Fruit fly (Drosophila melanogaster): ENCODE results near the gene CG2975.

CG2975 gene

dm6 chr2L:2874542-2875194 is 34.7 kb downstream of the CG2975 start, which contains the start of gene CG8814 (continued):
- TF ChIP-seq CG15269 (tag; optimal IDR thresholded peaks at IDR 0.05): peak; percentile 53
- peak; percentile 28 for TF ChIP-seq Usf (GFP tag; optimal IDR thresholded peaks at IDR 0.05)
- peak; percentile 3 for TF ChIP-seq psq (GFP tag; optimal IDR thresholded peaks at IDR 0.05)
- TF ChIP-seq CkIIα-i1 (GFP tag; IDR thresholded peaks at IDR 0.05): no peak
- TF ChIP-seq Opbp (GFP tag; IDR thresholded peaks at IDR 0.05; ENCODE audit: partially characterized antibody): peak; percentile 69
- no peak for TF ChIP-seq ato (GFP tag; IDR thresholded peaks at IDR 0.05; ENCODE audit: partially characterized antibody)
- peak; percentile 66; the same call in 2 of the 3 replicates for TF ChIP-seq HLH4C (GFP tag; IDR thresholded peaks at IDR 0.05; ENCODE audit: partially characterized antibody)
- TF ChIP-seq CG2129 (GFP tag; IDR thresholded peaks at IDR 0.05; ENCODE audit: partially characterized antibody): peak; percentile 68
- 0 out of 3 replicates have a peak, but pooled peaks have one; percentile 14 for TF ChIP-seq H15 (GFP tag; IDR thresholded peaks at IDR 0.05)
- no peak for TF ChIP-seq ap (GFP tag; IDR thresholded peaks at IDR 0.05)
- no peak for TF ChIP-seq onecut (GFP tag; IDR thresholded peaks at IDR 0.05)

- TF ChIP-seq CG2202 (tag; optimal IDR thresholded peaks at IDR 0.05) (peak; percentile 29), Sry-δ (GFP tag; optimal IDR thresholded peaks at IDR 0.05) (peak; percentile 52), CoRest (tag; optimal IDR thresholded peaks at IDR 0.05) (peak; percentile 86), CG8765 (GFP tag; IDR thresholded peaks at IDR 0.05) (peak; percentile 60; the same call in 1 of the 2 replicates), CG6765 (GFP tag; optimal IDR thresholded peaks at IDR 0.05) (peak; percentile 9), Rx (GFP tag; IDR thresholded peaks at IDR 0.05) (no peak), CG12391 (tag; optimal IDR thresholded peaks at IDR 0.05) (peak; percentile 79), CG10462 (GFP tag; optimal IDR thresholded peaks at IDR 0.05) (peak; percentile 7), bcd (GFP tag; optimal IDR thresholded peaks at IDR 0.05) (peak; percentile 69), CG7357 (GFP tag; IDR thresholded peaks at IDR 0.05) (peak; percentile 54; the same call in 1 of the 3 replicates), CG1024 (GFP tag; IDR thresholded peaks at IDR 0.05) (0 out of 2 replicates have a peak, but pooled peaks have one; percentile 19), prd (optimal IDR thresholded peaks at IDR 0.05) (no peak), prd (GFP tag; IDR thresholded peaks at IDR 0.05) (peak; percentile 80), cato (GFP tag; optimal IDR thresholded peaks at IDR 0.05; ENCODE audit: borderline replicate concordance) (no peak), CG2889 (GFP tag; IDR thresholded peaks at IDR 0.05) (peak; percentile 68), CG10274 (GFP tag; optimal IDR thresholded peaks at IDR 0.05) (peak; percentile 40), CG4707 (GFP tag; optimal IDR thresholded peaks at IDR 0.05) (no peak), stwl (tag; optimal IDR thresholded peaks at IDR 0.05) (peak; percentile 66), scrt (GFP tag; optimal IDR thresholded peaks at IDR 0.05) (peak; percentile 57), Lim3 (GFP tag; IDR thresholded peaks at IDR 0.05) (no peak), amos (GFP tag; IDR thresholded peaks at IDR 0.05; ENCODE audit: partially characterized antibody) (peak; percentile 33; the same call in 1 of the 2 replicates), CG11398 (GFP tag; optimal IDR thresholded peaks at IDR 0.05) (peak; percentile 62), run (tag; optimal IDR thresholded peaks at IDR 0.05) (peak; percentile 46), Bdp1 (GFP tag; optimal IDR thresholded peaks at IDR 0.05) (peak; percentile 57), CG10267 (tag; optimal IDR thresholded peaks at IDR 0.05) (peak; percentile 58), CG4730 (GFP tag; IDR thresholded peaks at IDR 0.05) (0 out of 2 replicates have a peak, but pooled peaks have one; percentile 28), jing (GFP tag; optimal IDR thresholded peaks at IDR 0.05) (peak; percentile 49), Kr (GFP tag; optimal IDR thresholded peaks at IDR 0.05) (no peak), zen2 (GFP tag; IDR thresholded peaks at IDR 0.05; ENCODE audit: partially characterized antibody) (no peak), Ptx1 (GFP tag; IDR thresholded peaks at IDR 0.05) (peak; percentile 70), Max (GFP tag; optimal IDR thresholded peaks at IDR 0.05) (peak; percentile 50), Ets65A (GFP tag) (peak; percentile 96), CG6813 (GFP tag; optimal IDR thresholded peaks at IDR 0.05) (peak; percentile 25), CrebB (tag; optimal IDR thresholded peaks at IDR 0.05) (peak; percentile 58), lola (GFP tag; optimal IDR thresholded peaks at IDR 0.05) (peak in 1 of 3 experiments; percentile 70), CG32532 (GFP tag; IDR thresholded peaks at IDR 0.05) (peak; percentile 72), CG9727 (GFP tag; optimal IDR thresholded peaks at IDR 0.05) (peak; percentile 49)
Observed at dm6 chr2L:2878188-2878587, 38.3 kb downstream of the CG2975 start, which contains the start of the genes Prx6a and Sbat. TSS of gene Prx6a (minus strand) at chr2L:2878232. TSS of gene Sbat (plus strand) at chr2L:2878344.

All from whole organism, embryonic.